Fruit fly (Drosophila melanogaster) whole organism, embryonic: ENCODE results near the gene CG17930.

Experiments
- Antp ChIP-seq: fragments of 200-800 bp; sonication (Bioruptor generic); optimal IDR thresholded peaks from 3 replicates; lab custom pipeline; 2016; ENCODE audit warnings: missing biosample characterization, missing genetic modification characterization
- BEAF-32 ChIP-seq: fragments of 200-800 bp; sonication (Bioruptor generic); optimal IDR thresholded peaks from 3 replicates; lab custom pipeline; 2017; ENCODE audit warnings: missing biosample characterization, missing genetic modification characterization, mild to moderate bottlenecking, moderate library complexity, missing genetic modification reagents
- C15 ChIP-seq: fragments of 200-800 bp; sonication (Bioruptor generic); IDR thresholded peaks from 3 replicates; pipeline ENCODE4 v1.3.6; 2022; ENCODE audit warnings: missing biosample characterization, missing genetic modification characterization
- CG11504 ChIP-seq: fragments of 200-800 bp; sonication (Bioruptor generic); optimal IDR thresholded peaks from 3 replicates; lab custom pipeline; 2019; ENCODE audit warnings: missing biosample characterization, mild to moderate bottlenecking, missing genetic modification characterization, moderate library complexity
- CG11696 ChIP-seq: fragments of 200-800 bp; sonication (Bioruptor generic); IDR thresholded peaks from 2 replicates; pipeline ENCODE4 v1.3.6; 2022; ENCODE audit warnings: missing biosample characterization, missing genetic modification characterization
- CG11723 ChIP-seq: fragments of 200-800 bp; sonication (Bioruptor generic); optimal IDR thresholded peaks from 2 replicates; lab custom pipeline; 2017; ENCODE audit warnings: missing biosample characterization, mild to moderate bottlenecking, missing genetic modification characterization
- CG12769 ChIP-seq: fragments of 200-800 bp; sonication (Bioruptor generic); optimal IDR thresholded peaks from 2 replicates; lab custom pipeline; 2019; ENCODE audit warnings: missing biosample characterization, mild to moderate bottlenecking, missing genetic modification characterization, moderate library complexity
- CG12942 ChIP-seq: fragments of 200-800 bp; sonication (Bioruptor generic); optimal IDR thresholded peaks from 3 replicates; lab custom pipeline; 2016; ENCODE audit warnings: missing biosample characterization, missing genetic modification characterization
- CG14667 ChIP-seq: fragments of 200-800 bp; sonication (Bioruptor generic); IDR thresholded peaks from 2 replicates; pipeline ENCODE4 v1.3.6; 2022; ENCODE audit warnings: missing biosample characterization, missing genetic modification characterization
- CG14710 ChIP-seq: fragments of 200-800 bp; sonication (Bioruptor generic); optimal IDR thresholded peaks from 3 replicates; lab custom pipeline; 2019; ENCODE audit warnings: missing biosample characterization, mild to moderate bottlenecking, missing genetic modification characterization, moderate library complexity
- CG1603 ChIP-seq: fragments of 200-800 bp; sonication (Bioruptor generic); optimal IDR thresholded peaks from 2 replicates; lab custom pipeline; 2019; ENCODE audit warnings: missing biosample characterization, mild to moderate bottlenecking, missing genetic modification characterization, moderate library complexity
- CG18011 ChIP-seq: fragments of 200-800 bp; sonication (Bioruptor generic); optimal IDR thresholded peaks from 2 replicates; lab custom pipeline; 2017; ENCODE audit warnings: missing biosample characterization, missing genetic modification characterization, mild to moderate bottlenecking, moderate library complexity, missing genotype
- CG18599 ChIP-seq: fragments of 200-800 bp; sonication (Bioruptor generic); optimal IDR thresholded peaks from 3 replicates; lab custom pipeline; 2017; ENCODE audit warnings: missing biosample characterization, missing genetic modification characterization, mild to moderate bottlenecking, moderate library complexity, missing genetic modification reagents
- CG2199 ChIP-seq: fragments of 200-800 bp; sonication (Bioruptor generic); IDR thresholded peaks from 3 replicates; pipeline ENCODE4 v1.3.6; 2022; ENCODE audit warnings: missing biosample characterization, missing genetic modification characterization
- CG3407 ChIP-seq: fragments of 200-800 bp; sonication (Bioruptor generic); optimal IDR thresholded peaks from 2 replicates; lab custom pipeline; 2018; ENCODE audit warnings: missing biosample characterization, mild to moderate bottlenecking, missing genetic modification characterization
- CG34376 ChIP-seq: fragments of 200-800 bp; sonication (Bioruptor generic); optimal IDR thresholded peaks from 2 replicates; lab custom pipeline; 2018; ENCODE audit warnings: missing biosample characterization, mild to moderate bottlenecking, missing genetic modification characterization
- CG3847 ChIP-seq: fragments of 200-800 bp; sonication (Bioruptor generic); IDR thresholded peaks from 2 replicates; pipeline ENCODE4 v1.3.6; 2022; ENCODE audit warnings: missing biosample characterization, missing genetic modification characterization
- CG3995 ChIP-seq: fragments of 200-800 bp; sonication (Bioruptor generic); optimal IDR thresholded peaks from 3 replicates; lab custom pipeline; 2016; ENCODE audit warnings: missing biosample characterization, missing genetic modification characterization
- CG4360 ChIP-seq: fragments of 200-800 bp; sonication (Bioruptor generic); IDR thresholded peaks from 2 replicates; pipeline ENCODE4 v1.3.6; 2022; ENCODE audit warnings: missing biosample characterization, missing genetic modification characterization
- CG4404 ChIP-seq: fragments of 200-800 bp; sonication (Bioruptor generic); IDR thresholded peaks from 2 replicates; pipeline ENCODE4 v1.3.6; 2022; ENCODE audit warnings: missing biosample characterization, missing genetic modification characterization
- CG4820 ChIP-seq: fragments of 200-800 bp; sonication (Bioruptor generic); optimal IDR thresholded peaks from 3 replicates; lab custom pipeline; 2016; ENCODE audit warnings: missing biosample characterization, missing genetic modification characterization
- CG4854 ChIP-seq: fragments of 200-800 bp; sonication (Bioruptor generic); optimal IDR thresholded peaks from 2 replicates; lab custom pipeline; 2016; ENCODE audit warnings: missing biosample characterization, missing genetic modification characterization, inconsistent platforms
- CG6175 ChIP-seq: fragments of 200-800 bp; sonication (Bioruptor generic); IDR thresholded peaks from 3 replicates; pipeline ENCODE4 v1.3.6; 2022; ENCODE audit warnings: missing biosample characterization, missing genetic modification characterization
- CG7372 ChIP-seq: fragments of 200-800 bp; sonication (Bioruptor generic); IDR thresholded peaks from 2 replicates; pipeline ENCODE4 v1.3.6; 2022; ENCODE audit warnings: missing biosample characterization, missing genetic modification characterization
- CG8281 ChIP-seq: fragments of 200-800 bp; sonication (Bioruptor generic); optimal IDR thresholded peaks from 2 replicates; lab custom pipeline; 2018; ENCODE audit warnings: missing biosample characterization, mild to moderate bottlenecking, missing genetic modification characterization, moderate library complexity
- CG9215 ChIP-seq: fragments of 200-800 bp; sonication (Bioruptor generic); IDR thresholded peaks from 2 replicates; pipeline ENCODE4 v1.3.6; 2022; ENCODE audit warnings: missing biosample characterization, missing genetic modification characterization
- CG9437 ChIP-seq: fragments of 200-800 bp; sonication (Bioruptor generic); optimal IDR thresholded peaks from 2 replicates; lab custom pipeline; 2018; ENCODE audit warnings: missing biosample characterization, mild to moderate bottlenecking, missing genetic modification characterization
- Camta ChIP-seq: fragments of 200-800 bp; sonication (Bioruptor generic); optimal IDR thresholded peaks from 2 replicates; lab custom pipeline; 2016; ENCODE audit warnings: missing biosample characterization, missing genetic modification characterization
- Dip3 ChIP-seq: fragments of 200-800 bp; sonication (Bioruptor generic); optimal IDR thresholded peaks from 3 replicates; lab custom pipeline; 2016; ENCODE audit warnings: missing biosample characterization, missing genetic modification characterization
- Fer1 ChIP-seq: fragments of 200-800 bp; sonication (Bioruptor generic); optimal IDR thresholded peaks from 2 replicates; lab custom pipeline; 2017; ENCODE audit warnings: missing biosample characterization, mild to moderate bottlenecking, missing genetic modification characterization
- HLH54F ChIP-seq: fragments of 200-800 bp; sonication (Bioruptor generic); optimal IDR thresholded peaks from 3 replicates; lab custom pipeline; 2016; ENCODE audit warnings: missing biosample characterization, missing genetic modification characterization
- Hr39 ChIP-seq: fragments of >200 bp; optimal IDR thresholded peaks from 2 replicates; lab custom pipeline; 2017
- MESR4 ChIP-seq: fragments of 200-800 bp; sonication (Bioruptor generic); optimal IDR thresholded peaks from 2 replicates; lab custom pipeline; 2018; ENCODE audit warnings: missing biosample characterization, mild to moderate bottlenecking, missing genetic modification characterization, moderate library complexity
- Max ChIP-seq: fragments of 200-800 bp; sonication (Bioruptor generic); optimal IDR thresholded peaks from 2 replicates; lab custom pipeline; 2016; ENCODE audit warnings: missing biosample characterization, mild to moderate bottlenecking, missing genetic modification characterization
- Opbp ChIP-seq: fragments of 200-800 bp; sonication (Bioruptor generic); IDR thresholded peaks from 3 replicates; pipeline ENCODE4 v1.3.6; 2022; ENCODE audit warnings: missing biosample characterization, missing genetic modification characterization; ENCODE audit not compliant: partially characterized antibody
- Poxn ChIP-seq: fragments of 200-800 bp; sonication (Bioruptor generic); IDR thresholded peaks from 2 replicates; pipeline ENCODE4 v1.3.6; 2022; ENCODE audit warnings: missing biosample characterization, missing genetic modification characterization
- Xbp1 ChIP-seq: fragments of 200-800 bp; sonication (Bioruptor generic); optimal IDR thresholded peaks from 3 replicates; lab custom pipeline; 2016; ENCODE audit warnings: missing biosample characterization, mild to moderate bottlenecking, missing genetic modification characterization
- ash1 ChIP-seq: fragments of 200-800 bp; sonication (Bioruptor generic); optimal IDR thresholded peaks from 2 replicates; lab custom pipeline; 2018; ENCODE audit warnings: missing biosample characterization, mild to moderate bottlenecking, missing genetic modification characterization
- crol ChIP-seq: fragments of 200-800 bp; sonication (Bioruptor generic); IDR thresholded peaks from 2 replicates; pipeline ENCODE4 v1.3.6; 2022; ENCODE audit warnings: missing biosample characterization, missing genetic modification characterization
- crp ChIP-seq, 2 experiments: fragments of 200-800 bp; sonication (Bioruptor generic); optimal IDR thresholded peaks; 2 replicates in 1 of 2; 3 replicates in 1 of 2; lab custom pipeline; 2017; ENCODE audit warnings: missing biosample characterization in 2 of 2, missing genetic modification characterization in 2 of 2, mild to moderate bottlenecking in 1 of 2, moderate library complexity in 1 of 2
- da ChIP-seq: fragments of 200-800 bp; sonication (Bioruptor generic); optimal IDR thresholded peaks from 2 replicates; lab custom pipeline; 2016; ENCODE audit warnings: missing biosample characterization, missing genetic modification characterization
- fd64A ChIP-seq: fragments of 200-800 bp; sonication (Bioruptor generic); optimal IDR thresholded peaks from 3 replicates; lab custom pipeline; 2018; ENCODE audit warnings: missing biosample characterization, mild to moderate bottlenecking, missing genetic modification characterization
- h ChIP-seq: fragments of >200 bp; optimal IDR thresholded peaks from 2 replicates; lab custom pipeline; 2017
- mam ChIP-seq: fragments of 200-800 bp; sonication (Bioruptor generic); optimal IDR thresholded peaks from 3 replicates; lab custom pipeline; 2016; ENCODE audit warnings: missing biosample characterization, missing genetic modification characterization
- pfk ChIP-seq: fragments of 200-800 bp; sonication (Bioruptor generic); optimal IDR thresholded peaks from 2 replicates; lab custom pipeline; 2018; ENCODE audit warnings: missing biosample characterization, mild to moderate bottlenecking, missing genetic modification characterization, moderate library complexity
- phol ChIP-seq: fragments of 200-800 bp; sonication (Bioruptor generic); optimal IDR thresholded peaks from 3 replicates; lab custom pipeline; 2018; ENCODE audit warnings: missing biosample characterization, mild to moderate bottlenecking, missing genetic modification characterization, moderate library complexity
- pita ChIP-seq: fragments of 200-800 bp; sonication (Bioruptor generic); optimal IDR thresholded peaks from 2 replicates; lab custom pipeline; 2017; ENCODE audit warnings: missing biosample characterization, mild to moderate bottlenecking, missing genetic modification characterization
- sens ChIP-seq: fragments of 200-800 bp; sonication (Bioruptor generic); peaks from one replicate; lab custom pipeline; 2016; ENCODE audit warnings: missing biosample characterization, missing genetic modification characterization
- tll ChIP-seq, 2 experiments: fragments of 200-800 bp in 1 of 2; fragments of >200 bp in 1 of 2; sonication (Bioruptor generic) in 1 of 2; optimal IDR thresholded peaks; 2 replicates each; lab custom pipeline; 2017 to 2019; ENCODE audit warnings: missing biosample characterization in 2 of 2, missing genetic modification characterization in 2 of 2, mild to moderate bottlenecking in 1 of 2, moderate library complexity in 1 of 2
- unc-4 ChIP-seq: fragments of 200-800 bp; sonication (Bioruptor generic); IDR thresholded peaks from 2 replicates; pipeline ENCODE4 v1.3.6; 2022; ENCODE audit warnings: missing biosample characterization, missing genetic modification characterization; ENCODE audit not compliant: partially characterized antibody
- vfl ChIP-seq: fragments of 200-800 bp; sonication (Bioruptor generic); optimal IDR thresholded peaks from 2 replicates; lab custom pipeline; 2016; ENCODE audit warnings: missing biosample characterization, missing genetic modification characterization
- yki ChIP-seq: fragments of >200 bp; optimal IDR thresholded peaks from 3 replicates; lab custom pipeline; 2018

Gene CG17930

dm6 chr3R:16282080-16282690, 45.5 kb upstream of the CG17930 start (continued):
- no peak for TF ChIP-seq Xbp1 (GFP tag; lab: Kevin White, UChicago)
- TF ChIP-seq Dip3 = no peak
- peak; percentile 52 for TF ChIP-seq da (GFP tag; lab: Kevin White, UChicago)
- TF ChIP-seq Poxn = no peak
- TF ChIP-seq CG4854 (GFP tag; lab: Kevin White, UChicago) = no peak
- no peak for TF ChIP-seq Camta (GFP tag; lab: Kevin White, UChicago)
- no peak for TF ChIP-seq CG4404 (GFP tag; lab: Robert Waterston, UW)
- TF ChIP-seq BEAF-32 = no peak
- peak in 1 of 2 experiments; percentile 37 for TF ChIP-seq tll (GFP tag; optimal IDR thresholded peaks at IDR 0.05; lab: Kevin White, UChicago)
- TF ChIP-seq pita (GFP tag; lab: Kevin White, UChicago) = no peak
- TF ChIP-seq sens = peak; percentile 58
- no peak for TF ChIP-seq HLH54F (GFP tag; lab: Kevin White, UChicago)
- TF ChIP-seq Opbp (GFP tag; lab: Robert Waterston, UW) = 0 out of 3 replicates have a peak, but pooled peaks have one; percentile 54
- TF ChIP-seq CG11504 = no peak
- TF ChIP-seq CG4360 (GFP tag; lab: Robert Waterston, UW) = peak; percentile 91
- no peak for TF ChIP-seq CG3995
- TF ChIP-seq phol (tag; lab: Kevin White, UChicago) = no peak
- peak; percentile 60 for TF ChIP-seq crol
- TF ChIP-seq Fer1 (GFP tag; lab: Kevin White, UChicago) = no peak
- peak; percentile 96 for TF ChIP-seq CG14710 (tag; lab: Kevin White, UChicago)
- no peak for TF ChIP-seq vfl
- no peak for TF ChIP-seq ash1
- no peak for TF ChIP-seq mam (GFP tag; lab: Kevin White, UChicago)
- no peak for TF ChIP-seq CG18011 (GFP tag; lab: Kevin White, UChicago)
- no peak for TF ChIP-seq CG3847
- TF ChIP-seq h (lab: Kevin White, UChicago) = no peak
- no peak for TF ChIP-seq CG7372 (GFP tag; lab: Robert Waterston, UW)
- TF ChIP-seq CG18599 = no peak
- no peak for TF ChIP-seq C15
- TF ChIP-seq CG34376 = no peak
- TF ChIP-seq MESR4 (GFP tag; lab: Kevin White, UChicago) = no peak
- TF ChIP-seq pfk (GFP tag; lab: Kevin White, UChicago) = peak; percentile 43
- no peak for TF ChIP-seq CG6175 (GFP tag; lab: Robert Waterston, UW)
- no peak for TF ChIP-seq CG12942 (GFP tag; lab: Kevin White, UChicago)
- peak; percentile 8 to 73 for TF ChIP-seq crp (GFP tag; optimal IDR thresholded peaks at IDR 0.05; lab: Kevin White, UChicago)
- TF ChIP-seq Antp (GFP tag; lab: Kevin White, UChicago) = no peak
- no peak for TF ChIP-seq Max
- TF ChIP-seq yki (lab: Kevin White, UChicago) = no peak
- TF ChIP-seq CG3407 (GFP tag; lab: Kevin White, UChicago) = peak; percentile 25
- no peak for TF ChIP-seq unc-4 (GFP tag; lab: Robert Waterston, UW)
- TF ChIP-seq CG4820 (GFP tag; lab: Kevin White, UChicago) = peak; percentile 11
- TF ChIP-seq CG2199 = peak; percentile 94
- TF ChIP-seq CG11696 (GFP tag; lab: Robert Waterston, UW) = no peak
- TF ChIP-seq fd64A (GFP tag; lab: Kevin White, UChicago) = no peak
- no peak for TF ChIP-seq CG9215 (GFP tag; lab: Robert Waterston, UW)
- no peak for TF ChIP-seq CG14667 (GFP tag; lab: Robert Waterston, UW)
- TF ChIP-seq CG1603 (tag; lab: Kevin White, UChicago) = peak; percentile 6
- no peak for TF ChIP-seq CG8281 (tag; lab: Kevin White, UChicago)
- no peak for TF ChIP-seq CG12769 (tag; lab: Kevin White, UChicago)
- no peak for TF ChIP-seq CG9437 (GFP tag; lab: Kevin White, UChicago)
- no peak for TF ChIP-seq CG11723 (GFP tag; lab: Kevin White, UChicago)
- no peak for TF ChIP-seq Hr39 (lab: Kevin White, UChicago)
